Fruit fly (Drosophila melanogaster) whole organism, embryonic: Measurements from ENCODE around the gene ClpX.

ENCODE experiments used
- ATbp ChIP-seq: fragments of 200-800 bp; sonication (Bioruptor generic); optimal IDR thresholded peaks from 2 replicates; lab custom pipeline; 2017; ENCODE audit warnings: missing biosample characterization, mild to moderate bottlenecking, missing genetic modification characterization, missing genetic modification reagents
- CG10209 ChIP-seq: fragments of 200-800 bp; sonication (Bioruptor generic); optimal IDR thresholded peaks from 3 replicates; lab custom pipeline; 2017; ENCODE audit warnings: missing biosample characterization, mild to moderate bottlenecking, missing genetic modification characterization, missing genetic modification reagents
- CG10462 ChIP-seq: fragments of 200-800 bp; sonication (Bioruptor generic); optimal IDR thresholded peaks from 2 replicates; lab custom pipeline; 2016; ENCODE audit warnings: missing biosample characterization, missing genetic modification characterization
- CG11695 ChIP-seq: fragments of 200-800 bp; sonication (Bioruptor generic); IDR thresholded peaks from 3 replicates; pipeline ENCODE4 v1.3.6; 2022; ENCODE audit warnings: missing biosample characterization, missing genetic modification characterization
- CG12299 ChIP-seq: fragments of 200-800 bp; sonication (Bioruptor generic); optimal IDR thresholded peaks from 2 replicates; lab custom pipeline; 2018; ENCODE audit warnings: missing biosample characterization, mild to moderate bottlenecking, missing genetic modification characterization
- CG15011 ChIP-seq: fragments of 200-800 bp; sonication (Bioruptor generic); optimal IDR thresholded peaks from 3 replicates; lab custom pipeline; 2018; ENCODE audit warnings: missing biosample characterization, mild to moderate bottlenecking, missing genetic modification characterization
- CG17186 ChIP-seq: fragments of 200-800 bp; sonication (Bioruptor generic); optimal IDR thresholded peaks from 3 replicates; lab custom pipeline; 2017; ENCODE audit warnings: missing biosample characterization, missing genetic modification reagents, missing genetic modification characterization
- CG3163 ChIP-seq: fragments of 200-800 bp; sonication (Bioruptor generic); optimal IDR thresholded peaks from 3 replicates; lab custom pipeline; 2016; ENCODE audit warnings: missing biosample characterization, missing genetic modification characterization
- CG32532 ChIP-seq: fragments of 200-800 bp; sonication (Bioruptor generic); IDR thresholded peaks from 2 replicates; pipeline ENCODE4 v1.3.6; 2022; ENCODE audit warnings: missing biosample characterization, missing genetic modification characterization
- CG32772 ChIP-seq: fragments of 200-800 bp; sonication (Bioruptor generic); IDR thresholded peaks from 2 replicates; pipeline ENCODE4 v1.3.6; 2022; ENCODE audit warnings: missing biosample characterization, missing genetic modification characterization
- CG3838 ChIP-seq: fragments of 200-800 bp; sonication (Bioruptor generic); optimal IDR thresholded peaks from 3 replicates; lab custom pipeline; 2016; ENCODE audit warnings: missing biosample characterization, missing genetic modification characterization
- CG4282 ChIP-seq: fragments of 200-800 bp; sonication (Bioruptor generic); optimal IDR thresholded peaks from 2 replicates; lab custom pipeline; 2016; ENCODE audit warnings: missing biosample characterization, missing genetic modification characterization
- CG4404 ChIP-seq: fragments of 200-800 bp; sonication (Bioruptor generic); IDR thresholded peaks from 2 replicates; pipeline ENCODE4 v1.3.6; 2022; ENCODE audit warnings: missing biosample characterization, missing genetic modification characterization
- CG4820 ChIP-seq: fragments of 200-800 bp; sonication (Bioruptor generic); optimal IDR thresholded peaks from 3 replicates; lab custom pipeline; 2016; ENCODE audit warnings: missing biosample characterization, missing genetic modification characterization
- CG5953 ChIP-seq: fragments of 200-800 bp; sonication (Bioruptor generic); IDR thresholded peaks from 2 replicates; pipeline ENCODE4 v1.3.6; 2022; ENCODE audit warnings: missing biosample characterization, missing genetic modification characterization
- CG6254 ChIP-seq: fragments of 200-800 bp; sonication (Bioruptor generic); optimal IDR thresholded peaks from 3 replicates; lab custom pipeline; 2017; ENCODE audit warnings: mild to moderate bottlenecking, missing biosample characterization, missing genetic modification reagents, missing genetic modification characterization
- CG7556 ChIP-seq: fragments of 200-800 bp; sonication (Bioruptor generic); optimal IDR thresholded peaks from 2 replicates; lab custom pipeline; 2017; ENCODE audit warnings: missing biosample characterization, mild to moderate bottlenecking, missing genetic modification characterization
- CG7745 ChIP-seq: fragments of 200-800 bp; sonication (Bioruptor generic); optimal IDR thresholded peaks from 2 replicates; lab custom pipeline; 2018; ENCODE audit warnings: missing biosample characterization, mild to moderate bottlenecking, missing genetic modification characterization, moderate library complexity
- CG7987 ChIP-seq: fragments of 200-800 bp; sonication (Bioruptor generic); optimal IDR thresholded peaks from 2 replicates; lab custom pipeline; 2018; ENCODE audit warnings: missing biosample characterization, mild to moderate bottlenecking, missing genetic modification characterization, moderate library complexity
- CG8281 ChIP-seq: fragments of 200-800 bp; sonication (Bioruptor generic); optimal IDR thresholded peaks from 2 replicates; lab custom pipeline; 2018; ENCODE audit warnings: missing biosample characterization, mild to moderate bottlenecking, missing genetic modification characterization, moderate library complexity
- CG8765 ChIP-seq: fragments of 200-800 bp; sonication (Bioruptor generic); IDR thresholded peaks from 2 replicates; pipeline ENCODE4 v1.3.6; 2022; ENCODE audit warnings: missing biosample characterization, missing genetic modification characterization
- CG8924 ChIP-seq: fragments of 200-800 bp; optimal IDR thresholded peaks from 3 replicates; lab custom pipeline; 2019; ENCODE audit warnings: missing biosample characterization, mild to moderate bottlenecking, missing genetic modification characterization, moderate library complexity
- Camta ChIP-seq: fragments of 200-800 bp; sonication (Bioruptor generic); optimal IDR thresholded peaks from 2 replicates; lab custom pipeline; 2016; ENCODE audit warnings: missing biosample characterization, missing genetic modification characterization
- Dbx ChIP-seq: fragments of 200-800 bp; sonication (Bioruptor generic); IDR thresholded peaks from 3 replicates; pipeline ENCODE4 v1.3.6; 2022; ENCODE audit warnings: missing biosample characterization, missing genetic modification characterization
- HLH3B ChIP-seq: fragments of 200-800 bp; sonication (Bioruptor generic); IDR thresholded peaks from 2 replicates; pipeline ENCODE4 v1.3.6; 2022; ENCODE audit warnings: missing biosample characterization, missing genetic modification characterization
- HmgZ ChIP-seq: fragments of 200-800 bp; sonication (Bioruptor generic); optimal IDR thresholded peaks from 2 replicates; lab custom pipeline; 2018; ENCODE audit warnings: missing biosample characterization, mild to moderate bottlenecking, missing genetic modification characterization
- NFAT ChIP-seq: fragments of 200-800 bp; sonication (Bioruptor generic); IDR thresholded peaks from 2 replicates; pipeline ENCODE4 v1.3.6; 2022; ENCODE audit warnings: missing biosample characterization, missing genetic modification characterization
- Poxn ChIP-seq: fragments of 200-800 bp; sonication (Bioruptor generic); IDR thresholded peaks from 2 replicates; pipeline ENCODE4 v1.3.6; 2022; ENCODE audit warnings: missing biosample characterization, missing genetic modification characterization
- Trl ChIP-seq, 3 experiments: fragments of >200 bp in 2 of 3; fragments of 200-800 bp in 1 of 3; sonication (Bioruptor generic) in 1 of 3; optimal IDR thresholded peaks; 2 replicates in 1 of 3; 3 replicates in 2 of 3; lab custom pipeline; 2016 to 2017; ENCODE audit warnings: missing biosample characterization in 1 of 3, missing genetic modification characterization in 1 of 3
- Vsx1 ChIP-seq: fragments of 200-800 bp; sonication (Bioruptor generic); optimal IDR thresholded peaks from 2 replicates; lab custom pipeline; 2017; ENCODE audit warnings: missing biosample characterization, mild to moderate bottlenecking, missing genetic modification characterization, missing genetic modification reagents
- ato ChIP-seq: fragments of 200-800 bp; sonication (Bioruptor generic); IDR thresholded peaks from 2 replicates; pipeline ENCODE4 v1.3.6; 2022; ENCODE audit warnings: missing biosample characterization, missing genetic modification characterization; ENCODE audit not compliant: partially characterized antibody
- cato ChIP-seq: fragments of 200-800 bp; sonication (Bioruptor generic); optimal IDR thresholded peaks from 2 replicates; lab custom pipeline; 2016; ENCODE audit warnings: missing biosample characterization, missing genetic modification characterization, borderline replicate concordance
- caup ChIP-seq: fragments of 200-800 bp; sonication (Bioruptor generic); optimal IDR thresholded peaks from 3 replicates; lab custom pipeline; 2017; ENCODE audit warnings: missing biosample characterization, mild to moderate bottlenecking, missing genetic modification characterization, moderate library complexity; ENCODE audit not compliant: severe bottlenecking
- corto ChIP-seq: fragments of 200-800 bp; sonication (Bioruptor generic); optimal IDR thresholded peaks from 2 replicates; lab custom pipeline; 2016; ENCODE audit warnings: missing biosample characterization, mild to moderate bottlenecking, missing genetic modification characterization, moderate library complexity
- croc ChIP-seq: fragments of 200-800 bp; sonication (Bioruptor generic); conservative IDR thresholded peaks from 3 replicates; pipeline ENCODE4 v1.3.6; 2022; ENCODE audit warnings: missing biosample characterization, missing genetic modification characterization
- da ChIP-seq: fragments of 200-800 bp; sonication (Bioruptor generic); optimal IDR thresholded peaks from 2 replicates; lab custom pipeline; 2016; ENCODE audit warnings: missing biosample characterization, missing genetic modification characterization
- fd64A ChIP-seq: fragments of 200-800 bp; sonication (Bioruptor generic); optimal IDR thresholded peaks from 3 replicates; lab custom pipeline; 2018; ENCODE audit warnings: missing biosample characterization, mild to moderate bottlenecking, missing genetic modification characterization
- gsb-n ChIP-seq: fragments of 200-800 bp; sonication (Bioruptor generic); optimal IDR thresholded peaks from 3 replicates; lab custom pipeline; 2018; ENCODE audit warnings: missing biosample characterization, mild to moderate bottlenecking, missing genetic modification characterization
- ham ChIP-seq: fragments of 200-800 bp; sonication (Bioruptor generic); IDR thresholded peaks from 2 replicates; pipeline ENCODE4 v1.3.6; 2022; ENCODE audit warnings: missing biosample characterization, missing genetic modification characterization
- her ChIP-seq: fragments of 200-800 bp; sonication (Bioruptor generic); optimal IDR thresholded peaks from 2 replicates; lab custom pipeline; 2016; ENCODE audit warnings: missing biosample characterization, missing genetic modification characterization
- lab ChIP-seq: fragments of 200-800 bp; sonication (Bioruptor generic); optimal IDR thresholded peaks from 3 replicates; lab custom pipeline; 2017; ENCODE audit warnings: missing biosample characterization, missing genetic modification characterization, mild to moderate bottlenecking, moderate library complexity, missing genetic modification reagents
- lilli ChIP-seq: fragments of 200-800 bp; sonication (Bioruptor generic); optimal IDR thresholded peaks from 3 replicates; lab custom pipeline; 2016; ENCODE audit warnings: missing biosample characterization, missing genetic modification characterization
- nom ChIP-seq: fragments of 200-800 bp; sonication (Bioruptor generic); optimal IDR thresholded peaks from 2 replicates; lab custom pipeline; 2017; ENCODE audit warnings: missing biosample characterization, missing genetic modification characterization, mild to moderate bottlenecking, moderate library complexity, missing genetic modification reagents
- pros ChIP-seq: fragments of 200-800 bp; sonication (Bioruptor generic); optimal IDR thresholded peaks from 3 replicates; lab custom pipeline; 2019; ENCODE audit warnings: missing biosample characterization, mild to moderate bottlenecking, missing genetic modification characterization, moderate library complexity
- scrt ChIP-seq: fragments of 200-800 bp; sonication (Bioruptor generic); optimal IDR thresholded peaks from 2 replicates; lab custom pipeline; 2018; ENCODE audit warnings: missing biosample characterization, mild to moderate bottlenecking, missing genetic modification characterization, moderate library complexity
- sens ChIP-seq: fragments of 200-800 bp; sonication (Bioruptor generic); peaks from one replicate; lab custom pipeline; 2016; ENCODE audit warnings: missing biosample characterization, missing genetic modification characterization
- seq ChIP-seq: fragments of 200-800 bp; sonication (Bioruptor generic); IDR thresholded peaks from 2 replicates; pipeline ENCODE4 v1.3.6; 2022; ENCODE audit warnings: missing biosample characterization, missing genetic modification characterization
- tap ChIP-seq: fragments of 200-800 bp; optimal IDR thresholded peaks from 3 replicates; lab custom pipeline; 2019; ENCODE audit warnings: missing biosample characterization, mild to moderate bottlenecking, missing genetic modification characterization, moderate library complexity
- tup ChIP-seq: fragments of 200-800 bp; sonication (Bioruptor generic); optimal IDR thresholded peaks from 2 replicates; lab custom pipeline; 2016; ENCODE audit warnings: missing biosample characterization, mild to moderate bottlenecking, missing genetic modification characterization, moderate library complexity

ClpX gene

DNA sequence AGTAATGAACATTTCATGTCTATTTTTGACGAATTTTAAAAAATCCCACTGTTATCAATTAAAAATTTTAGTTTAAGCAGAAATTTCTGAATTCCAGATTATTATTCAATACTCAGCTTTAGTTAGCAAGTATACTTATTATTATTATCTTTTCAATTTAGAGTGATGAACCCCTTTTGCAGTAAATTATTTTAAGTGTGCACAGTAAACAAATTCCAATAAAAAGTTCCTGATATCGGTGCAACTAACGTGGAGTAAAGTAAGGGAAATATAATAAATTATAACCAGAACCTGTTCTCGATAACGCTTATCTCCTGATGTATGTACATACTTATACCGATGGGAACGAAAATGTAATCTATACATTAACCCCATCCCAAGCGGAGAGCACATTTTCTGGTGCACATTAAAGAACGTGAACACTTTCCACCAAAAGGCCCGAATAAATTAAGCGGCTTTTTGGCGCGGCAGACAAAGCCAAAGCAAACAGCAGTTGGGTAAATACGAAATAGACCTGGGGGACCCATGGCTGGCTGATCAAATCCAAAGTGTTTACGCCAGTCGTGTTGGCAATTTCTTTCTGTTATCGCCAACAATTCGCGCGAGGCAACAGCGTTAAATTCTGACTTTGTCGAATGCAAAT lies 45.4 kb downstream of the ClpX start (continued):
- no peak for TF ChIP-seq cato (GFP tag; lab: Kevin White, UChicago)
- TF ChIP-seq da (GFP tag; lab: Kevin White, UChicago): no peak
- peak; percentile 38 for TF ChIP-seq lilli (GFP tag; lab: Kevin White, UChicago)
- TF ChIP-seq Dbx (GFP tag; lab: Robert Waterston, UW): peak; percentile 68; the same call in 2 of the 3 replicates
- no peak for TF ChIP-seq nom (GFP tag; lab: Kevin White, UChicago)
- no peak for TF ChIP-seq CG3163
- TF ChIP-seq CG8765 (GFP tag; lab: Robert Waterston, UW): no peak
- peak; percentile 5 for TF ChIP-seq Camta (GFP tag; lab: Kevin White, UChicago)
- TF ChIP-seq CG12299 (tag; lab: Kevin White, UChicago): no peak
- TF ChIP-seq CG8924 (tag; lab: Kevin White, UChicago): no peak
- TF ChIP-seq sens (GFP tag; lab: Kevin White, UChicago): peak; percentile 68
- TF ChIP-seq ham (GFP tag; lab: Robert Waterston, UW): peak; percentile 9; the same call in 1 of the 2 replicates
- TF ChIP-seq HmgZ (tag; lab: Kevin White, UChicago): peak; percentile 31
- peak; percentile 6 for TF ChIP-seq tup (GFP tag; lab: Kevin White, UChicago)
- TF ChIP-seq CG7987 (GFP tag; lab: Kevin White, UChicago): peak; percentile 31
- TF ChIP-seq CG6254: no peak
- TF ChIP-seq caup (GFP tag; lab: Kevin White, UChicago): peak; percentile 71
- TF ChIP-seq CG7556 (GFP tag; lab: Kevin White, UChicago): no peak
- TF ChIP-seq croc (GFP tag; lab: Robert Waterston, UW): no peak
- TF ChIP-seq CG4404: no peak
- no peak for TF ChIP-seq Poxn (GFP tag; lab: Robert Waterston, UW)
- TF ChIP-seq CG8281 (tag; lab: Kevin White, UChicago): no peak
- TF ChIP-seq tap (tag; lab: Kevin White, UChicago): no peak
- no peak for TF ChIP-seq CG17186 (GFP tag; lab: Kevin White, UChicago)
- peak; percentile 12 for TF ChIP-seq CG15011 (GFP tag; lab: Kevin White, UChicago)
- TF ChIP-seq ato: no peak
- TF ChIP-seq CG3838 (GFP tag; lab: Kevin White, UChicago): no peak
- TF ChIP-seq NFAT (GFP tag; lab: Robert Waterston, UW): peak; percentile 41; the same call in 1 of the 2 replicates
- TF ChIP-seq ATbp (GFP tag; lab: Kevin White, UChicago): peak; percentile 67
- TF ChIP-seq CG32532 (GFP tag; lab: Robert Waterston, UW): peak; percentile 50; the same call in 1 of the 2 replicates
- peak; percentile 9 for TF ChIP-seq her (GFP tag; lab: Kevin White, UChicago)
- TF ChIP-seq fd64A (GFP tag; lab: Kevin White, UChicago): peak; percentile 34
- TF ChIP-seq CG4282 (GFP tag; lab: Kevin White, UChicago): no peak
- peak; percentile 37; the same call in 1 of the 2 replicates for TF ChIP-seq HLH3B (GFP tag; lab: Robert Waterston, UW)
- no peak for TF ChIP-seq pros
- no peak for TF ChIP-seq CG10462 (GFP tag; lab: Kevin White, UChicago)
- peak; percentile 43 for TF ChIP-seq Vsx1 (GFP tag; lab: Kevin White, UChicago)
- TF ChIP-seq CG11695 (GFP tag; lab: Robert Waterston, UW): 0 out of 3 replicates have a peak, but pooled peaks have one; percentile 20
- no peak for TF ChIP-seq seq
- TF ChIP-seq lab (GFP tag; lab: Kevin White, UChicago): peak; percentile 86
- peak; percentile 44 for TF ChIP-seq CG7745 (tag; lab: Kevin White, UChicago)
- peak; percentile 19 for TF ChIP-seq corto
- no peak for TF ChIP-seq Trl (optimal IDR thresholded peaks at IDR 0.05; lab: Kevin White, UChicago)
- TF ChIP-seq Trl (GFP tag; optimal IDR thresholded peaks at IDR 0.05; lab: Kevin White, UChicago): peak; percentile 38
- 0 out of 2 replicates have a peak, but pooled peaks have one; percentile 6 for TF ChIP-seq CG5953 (GFP tag; lab: Robert Waterston, UW)
- no peak for TF ChIP-seq gsb-n (tag; lab: Kevin White, UChicago)
- peak; percentile 22 for TF ChIP-seq scrt
- no peak for TF ChIP-seq CG32772 (GFP tag; lab: Robert Waterston, UW)
- TF ChIP-seq CG10209: peak; percentile 52
- no peak for TF ChIP-seq CG4820 (GFP tag; lab: Kevin White, UChicago)
